Worm (Caenorhabditis elegans) whole organism, L2 larva: ENCODE measurements around the gene gnrr-3.

Experiments
- C34F6.9 ChIP-seq: fragments of 150-350 bp; optimal IDR thresholded peaks from 2 replicates; lab custom pipeline; 2014; ENCODE audit warnings: missing biosample characterization, missing genetic modification characterization
- F13H6.1 ChIP-seq: sonication (generic microtip); optimal IDR thresholded peaks from 2 replicates; lab custom pipeline; 2016; ENCODE audit warnings: missing genetic modification characterization, missing compliant biosample characterization
- R02D3.7 ChIP-seq: fragments of 150-350 bp; optimal IDR thresholded peaks from 2 replicates; lab custom pipeline; 2014; ENCODE audit warnings: missing biosample characterization, missing genetic modification characterization
- Y55F3AM.14 ChIP-seq: fragments of 200-800 bp; sonication (Bioruptor generic); optimal IDR thresholded peaks from 2 replicates; lab custom pipeline; 2018; ENCODE audit warnings: mild to moderate bottlenecking, missing genetic modification characterization, missing compliant biosample characterization
- ZK546.5 ChIP-seq: sonication (generic microtip); optimal IDR thresholded peaks from 2 replicates; lab custom pipeline; 2017; ENCODE audit warnings: missing biosample characterization, missing genetic modification characterization
- alr-1 ChIP-seq: fragments of 150-350 bp; optimal IDR thresholded peaks from 2 replicates; lab custom pipeline; 2014; ENCODE audit warnings: missing biosample characterization, missing genetic modification characterization
- aly-2 ChIP-seq: fragments of 150-350 bp; optimal IDR thresholded peaks from 2 replicates; lab custom pipeline; 2014; ENCODE audit warnings: missing biosample characterization, missing genetic modification characterization
- blmp-1 ChIP-seq: sonication (generic microtip); optimal IDR thresholded peaks from 2 replicates; lab custom pipeline; 2017; ENCODE audit warnings: missing genetic modification characterization, mild to moderate bottlenecking, missing compliant biosample characterization, antibody characterized with exemption, moderate library complexity; ENCODE audit not compliant: insufficient read depth
- ceh-16 ChIP-seq: fragments of 150-350 bp; optimal IDR thresholded peaks from 2 replicates; lab custom pipeline; 2014; ENCODE audit warnings: missing biosample characterization, missing genetic modification characterization
- ceh-82 ChIP-seq: fragments of 150-350 bp; optimal IDR thresholded peaks from 2 replicates; lab custom pipeline; 2014; ENCODE audit warnings: missing biosample characterization, missing genetic modification characterization
- crh-2 ChIP-seq: sonication (generic microtip); optimal IDR thresholded peaks from 2 replicates; lab custom pipeline; 2017; ENCODE audit warnings: missing biosample characterization, missing genetic modification characterization
- dmd-4 ChIP-seq: sonication (generic microtip); optimal IDR thresholded peaks from 2 replicates; lab custom pipeline; 2017; ENCODE audit warnings: missing biosample characterization, missing genetic modification characterization
- egl-27 ChIP-seq: sonication (generic microtip); optimal IDR thresholded peaks from 3 replicates; lab custom pipeline; 2017; ENCODE audit warnings: missing biosample characterization, missing genetic modification reagents, missing genetic modification characterization
- elt-1 ChIP-seq: fragments of 150-350 bp; optimal IDR thresholded peaks from 2 replicates; lab custom pipeline; 2014; ENCODE audit warnings: missing biosample characterization, missing genetic modification characterization
- elt-3 ChIP-seq: sonication (generic microtip); optimal IDR thresholded peaks from 2 replicates; lab custom pipeline; 2017; ENCODE audit warnings: missing biosample characterization, missing genetic modification characterization
- fos-1 ChIP-seq: fragments of 150-350 bp; optimal IDR thresholded peaks from 2 replicates; lab custom pipeline; 2014; ENCODE audit warnings: missing biosample characterization, missing genetic modification characterization
- gmeb-1 ChIP-seq: fragments of 150-350 bp; optimal IDR thresholded peaks from 2 replicates; lab custom pipeline; 2014; ENCODE audit warnings: missing biosample characterization, missing genetic modification characterization
- lin-11 ChIP-seq: fragments of 150-350 bp; sonication (generic microtip); optimal IDR thresholded peaks from 2 replicates; lab custom pipeline; 2014; ENCODE audit warnings: missing biosample characterization, missing genetic modification characterization, inconsistent platforms, mixed read lengths
- lin-13 ChIP-seq: fragments of 150-350 bp; optimal IDR thresholded peaks from 2 replicates; lab custom pipeline; 2014; ENCODE audit warnings: missing biosample characterization, missing genetic modification reagents, missing genetic modification characterization
- lin-39 ChIP-seq: fragments of 150-350 bp; optimal IDR thresholded peaks from 2 replicates; lab custom pipeline; 2014; ENCODE audit warnings: missing biosample characterization, missing genetic modification reagents, missing genetic modification characterization
- mab-5 ChIP-seq: fragments of 150-350 bp; optimal IDR thresholded peaks from 2 replicates; lab custom pipeline; 2014; ENCODE audit warnings: missing biosample characterization, missing genetic modification characterization
- mbf-1 ChIP-seq: sonication (generic microtip); optimal IDR thresholded peaks from 2 replicates; lab custom pipeline; 2017; ENCODE audit warnings: missing biosample characterization, missing genetic modification characterization
- mdl-1 ChIP-seq, 2 experiments: fragments of 150-350 bp in 1 of 2; sonication (generic microtip) in 1 of 2; optimal IDR thresholded peaks; 2 replicates each; lab custom pipeline; 2017; ENCODE audit warnings: missing biosample characterization in 2 of 2, missing genetic modification characterization in 2 of 2
- nhr-10 ChIP-seq: sonication (generic microtip); optimal IDR thresholded peaks from 2 replicates; lab custom pipeline; 2017; ENCODE audit warnings: missing biosample characterization, missing genetic modification characterization
- nhr-11 ChIP-seq: fragments of 150-350 bp; optimal IDR thresholded peaks from 2 replicates; lab custom pipeline; 2014; ENCODE audit warnings: missing biosample characterization, missing genetic modification characterization
- nhr-12 ChIP-seq: fragments of 150-350 bp; optimal IDR thresholded peaks from 2 replicates; lab custom pipeline; 2014; ENCODE audit warnings: missing biosample characterization, missing genetic modification characterization
- nhr-129 ChIP-seq: fragments of 150-350 bp; optimal IDR thresholded peaks from 2 replicates; lab custom pipeline; 2014; ENCODE audit warnings: missing biosample characterization, missing genetic modification characterization
- nhr-23 ChIP-seq: fragments of 150-350 bp; optimal IDR thresholded peaks from 2 replicates; lab custom pipeline; 2014; ENCODE audit warnings: missing biosample characterization, missing genetic modification reagents, missing genetic modification characterization
- nhr-25 ChIP-seq: fragments of 150-350 bp; sonication (generic microtip); optimal IDR thresholded peaks from 3 replicates; lab custom pipeline; 2014; ENCODE audit warnings: missing biosample characterization, missing genetic modification characterization
- nhr-6 ChIP-seq: fragments of 150-350 bp; optimal IDR thresholded peaks from 2 replicates; lab custom pipeline; 2014; ENCODE audit warnings: missing biosample characterization, missing genetic modification characterization
- nhr-77 ChIP-seq: fragments of 150-350 bp; optimal IDR thresholded peaks from 2 replicates; lab custom pipeline; 2014; ENCODE audit warnings: missing biosample characterization, missing genetic modification characterization
- peb-1 ChIP-seq: fragments of 150-350 bp; optimal IDR thresholded peaks from 2 replicates; lab custom pipeline; 2014; ENCODE audit warnings: missing biosample characterization, missing genetic modification characterization
- sem-4 ChIP-seq: fragments of 150-350 bp; optimal IDR thresholded peaks from 2 replicates; lab custom pipeline; 2014; ENCODE audit warnings: missing biosample characterization, missing genetic modification reagents, missing genetic modification characterization
- sma-3 ChIP-seq: sonication (generic microtip); optimal IDR thresholded peaks from 2 replicates; lab custom pipeline; 2016; ENCODE audit warnings: missing genetic modification reagents, missing genetic modification characterization, missing compliant biosample characterization
- sma-9 ChIP-seq, 2 experiments: fragments of 150-350 bp in 1 of 2; sonication (generic microtip) in 1 of 2; optimal IDR thresholded peaks; 2 replicates each; lab custom pipeline; 2014 to 2016; ENCODE audit warnings: missing genetic modification characterization in 2 of 2, mild to moderate bottlenecking in 1 of 2, missing biosample characterization in 1 of 2, missing compliant biosample characterization in 1 of 2, missing genetic modification reagents in 1 of 2, moderate library complexity in 1 of 2
- snpc-4 ChIP-seq: fragments of 150-350 bp; optimal IDR thresholded peaks from 2 replicates; lab custom pipeline; 2014; ENCODE audit warnings: missing biosample characterization, missing genetic modification characterization
- unc-39 ChIP-seq: fragments of 150-350 bp; optimal IDR thresholded peaks from 2 replicates; lab custom pipeline; 2014; ENCODE audit warnings: missing biosample characterization, missing genetic modification characterization
- zag-1 ChIP-seq: fragments of 150-350 bp; optimal IDR thresholded peaks from 2 replicates; lab custom pipeline; 2014; ENCODE audit warnings: missing biosample characterization, missing genetic modification characterization
- ztf-1 ChIP-seq: fragments of 200-800 bp; sonication (Bioruptor generic); conservative IDR thresholded peaks from 2 replicates; pipeline ENCODE4 v1.3.6; 2022; ENCODE audit warnings: missing genetic modification characterization, missing compliant biosample characterization
- ztf-11 ChIP-seq: sonication (generic microtip); optimal IDR thresholded peaks from 2 replicates; lab custom pipeline; 2017; ENCODE audit warnings: missing biosample characterization, missing genetic modification characterization

Gene gnrr-3

ce11 chrX:10026347-10026746 lies 22.9 kb upstream of the gnrr-3 start (continued):
- TF ChIP-seq sma-3 (GFP tag; lab: Kevin White, UChicago) = peak; percentile 23
- peak; percentile 83 for TF ChIP-seq nhr-129 (tag; lab: Kevin White, UChicago)
- TF ChIP-seq sem-4 = peak; percentile 43
- no peak for TF ChIP-seq alr-1 (tag; lab: Kevin White, UChicago)
- peak; percentile 59 for TF ChIP-seq sma-9 (GFP tag; optimal IDR thresholded peaks at IDR 0.05; lab: Kevin White, UChicago)
- TF ChIP-seq sma-9 (tag; optimal IDR thresholded peaks at IDR 0.05; lab: Kevin White, UChicago) = no peak
- no peak for TF ChIP-seq peb-1 (tag; lab: Kevin White, UChicago)
- no peak for TF ChIP-seq aly-2 (tag; lab: Kevin White, UChicago)
- peak in 1 of 2 experiments; percentile 1 for TF ChIP-seq mdl-1 (tag; optimal IDR thresholded peaks at IDR 0.05; lab: Kevin White, UChicago)
- no peak for TF ChIP-seq elt-3

- no peak for TF ChIP-seq unc-39 (tag; lab: Kevin White, UChicago)
- TF ChIP-seq, all 48 proteins: peak for 0
Measured at ce11 chrX:10027556-10027955, 21.7 kb upstream of the gnrr-3 start, which contains the start of gene mkk-4. mkk-4 (plus strand) TSS chrX:10027856.

DNA sequence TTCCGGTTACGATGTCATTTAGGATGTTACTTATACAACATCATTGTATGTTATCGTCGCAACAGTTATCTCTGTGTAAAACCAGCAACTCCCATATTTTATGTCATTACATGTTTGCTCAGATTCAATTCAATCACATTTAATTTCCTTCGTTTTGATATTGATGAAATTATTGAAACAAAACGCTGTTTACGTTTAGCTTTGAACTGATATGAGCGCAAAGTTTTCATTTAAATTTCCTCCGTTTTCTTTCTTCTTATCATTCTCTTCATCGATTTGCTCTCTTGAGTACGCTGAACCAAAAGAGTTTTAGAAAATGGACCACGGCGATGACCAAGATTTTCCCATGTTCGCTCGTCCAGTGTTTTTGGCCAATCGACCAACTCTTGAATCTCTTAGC lies 18.4 kb upstream of the gnrr-3 start, which contains the start of gene sek-6:
Gene sek-6, plus strand, starts transcription at position 315 of the 400 bp plus-strand sequence.
- TF ChIP-seq zag-1 (tag; lab: Kevin White, UChicago) (no peak), fos-1 (tag; lab: Kevin White, UChicago) (peak; percentile 8)

ce11 chrX:10044473-10044872 lies 4.8 kb upstream of the gnrr-3 start:
- TF ChIP-seq nhr-25 (tag; lab: Kevin White, UChicago) = no peak
- no peak for TF ChIP-seq alr-1 (tag; lab: Kevin White, UChicago)
- TF ChIP-seq lin-11 (tag; lab: Kevin White, UChicago) = no peak
- no peak for TF ChIP-seq ceh-16
- no peak for TF ChIP-seq mab-5
- TF ChIP-seq lin-13 (GFP tag; lab: Kevin White, UChicago) = no peak
- no peak for TF ChIP-seq aly-2 (tag; lab: Kevin White, UChicago)
- TF ChIP-seq fos-1 (tag; lab: Kevin White, UChicago) = no peak
- no peak for TF ChIP-seq mbf-1
- no peak for TF ChIP-seq egl-27 (tag; lab: Kevin White, UChicago)
- TF ChIP-seq R02D3.7 (tag; lab: Kevin White, UChicago) = no peak
- TF ChIP-seq zag-1 (tag; lab: Kevin White, UChicago) = no peak
- no peak for TF ChIP-seq sem-4
- no peak for TF ChIP-seq ZK546.5
- TF ChIP-seq nhr-129 (tag; lab: Kevin White, UChicago) = no peak
- TF ChIP-seq blmp-1 = no peak
- no peak for TF ChIP-seq nhr-10 (tag; lab: Kevin White, UChicago)
- TF ChIP-seq nhr-11 = no peak
- TF ChIP-seq snpc-4 = no peak
- TF ChIP-seq F13H6.1 (tag; lab: Kevin White, UChicago) = no peak

ce11 chrX:10047325-10047724 lies 1.9 kb upstream of the gnrr-3 start, which contains the start of gene ZC374.2:
ZC374.2 (minus strand) TSS chrX:10047425.
- TF ChIP-seq R02D3.7 (tag; lab: Kevin White, UChicago) (no peak), nhr-12 (tag; lab: Kevin White, UChicago) (no peak), C34F6.9 (no peak), F13H6.1 (tag; lab: Kevin White, UChicago) (no peak), nhr-23 (no peak), fos-1 (tag; lab: Kevin White, UChicago) (no peak), zag-1 (tag; lab: Kevin White, UChicago) (no peak), elt-3 (no peak), snpc-4 (no peak), lin-11 (tag; lab: Kevin White, UChicago) (no peak)
- TF ChIP-seq, all 48 proteins: peak for 0

DNA sequence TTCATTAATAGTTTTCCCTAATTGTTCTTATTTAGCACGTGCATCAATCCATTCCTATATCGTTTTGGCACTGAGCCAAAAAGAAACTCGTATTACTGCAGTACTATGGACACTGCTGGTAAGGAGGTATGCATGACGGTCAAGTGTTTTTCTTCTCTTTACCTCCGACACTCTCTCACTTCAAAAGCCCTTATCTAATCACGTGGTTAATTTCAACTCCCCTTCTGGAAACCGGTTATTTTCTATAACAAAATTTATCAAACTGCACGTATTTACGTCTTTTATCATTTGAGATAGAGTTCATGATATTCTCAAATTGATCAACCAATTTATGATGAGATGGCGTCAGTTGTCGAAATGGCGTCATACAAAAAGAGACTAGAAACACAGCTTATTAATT lies 2.4 kb downstream of the gnrr-3 start:
- TF ChIP-seq sem-4 = no peak
- TF ChIP-seq elt-3 = no peak
- no peak for TF ChIP-seq peb-1 (tag; lab: Kevin White, UChicago)
- TF ChIP-seq zag-1 (tag; lab: Kevin White, UChicago) = no peak
- no peak for TF ChIP-seq lin-39 (tag; lab: Kevin White, UChicago)
- no peak for TF ChIP-seq dmd-4
- peak; percentile 88 for TF ChIP-seq sma-3 (GFP tag; lab: Kevin White, UChicago)
- TF ChIP-seq nhr-25 (tag; lab: Kevin White, UChicago) = peak; percentile 72
- no peak for TF ChIP-seq ztf-1
- TF ChIP-seq ceh-82 = no peak
- TF ChIP-seq aly-2 (tag; lab: Kevin White, UChicago) = no peak
- peak; percentile 76 for TF ChIP-seq crh-2
- no peak for TF ChIP-seq ztf-11 (tag; lab: Kevin White, UChicago)
- TF ChIP-seq fos-1 (tag; lab: Kevin White, UChicago) = peak; percentile 70
- TF ChIP-seq mab-5 = no peak
- TF ChIP-seq elt-1 (tag; lab: Kevin White, UChicago) = no peak
- no peak for TF ChIP-seq snpc-4
- TF ChIP-seq lin-13 (GFP tag; lab: Kevin White, UChicago) = no peak
- TF ChIP-seq nhr-23 = no peak
- no peak for TF ChIP-seq unc-39 (tag; lab: Kevin White, UChicago)
- no peak for TF ChIP-seq mbf-1
- peak; percentile 26 for TF ChIP-seq gmeb-1 (tag; lab: Kevin White, UChicago)
- TF ChIP-seq ceh-16 = no peak
- no peak for TF ChIP-seq nhr-6 (tag; lab: Kevin White, UChicago)
- TF ChIP-seq alr-1 (tag; lab: Kevin White, UChicago) = no peak
- no peak for TF ChIP-seq nhr-77
- peak; percentile 28 for TF ChIP-seq Y55F3AM.14 (GFP tag; lab: Kevin White, UChicago)
- no peak for TF ChIP-seq nhr-11
- no peak for TF ChIP-seq nhr-12 (tag; lab: Kevin White, UChicago)
